Worm (Caenorhabditis elegans): ENCODE data around the gene C08H9.15.

DNA sequence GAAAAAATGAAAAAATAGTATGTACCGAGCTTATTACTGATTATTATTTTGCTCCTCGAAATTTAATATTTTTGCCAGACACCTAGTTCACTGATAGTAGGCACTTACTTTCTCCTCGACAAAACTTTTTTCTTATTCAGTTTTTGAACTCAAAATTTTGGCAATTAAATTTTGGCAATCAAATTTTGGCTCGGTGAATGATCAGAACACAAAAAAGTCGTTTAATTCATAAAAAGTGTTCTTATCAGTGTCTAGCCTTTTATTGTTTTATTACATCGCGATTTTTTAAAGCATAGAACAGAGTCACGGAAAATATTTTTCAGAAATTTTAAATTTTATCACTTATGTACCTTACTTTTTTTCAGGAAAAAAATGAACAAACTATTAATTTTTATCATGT is 14.2 kb downstream of the C08H9.15 start:
- TF ChIP-seq ama-1 (optimal IDR thresholded peaks at IDR 0.05) (no peak), pes-1 (GFP tag; IDR thresholded peaks at IDR 0.05) (no peak), flt-1 (GFP tag; IDR thresholded peaks at IDR 0.05) (no peak), hmbx-1 (tag; optimal IDR thresholded peaks at IDR 0.05) (no peak), sea-1 (GFP tag; conservative IDR thresholded peaks at IDR 0.05) (no peak)
